Worm (Caenorhabditis elegans): ENCODE data around the gene fut-8.

Gene fut-8

DNA sequence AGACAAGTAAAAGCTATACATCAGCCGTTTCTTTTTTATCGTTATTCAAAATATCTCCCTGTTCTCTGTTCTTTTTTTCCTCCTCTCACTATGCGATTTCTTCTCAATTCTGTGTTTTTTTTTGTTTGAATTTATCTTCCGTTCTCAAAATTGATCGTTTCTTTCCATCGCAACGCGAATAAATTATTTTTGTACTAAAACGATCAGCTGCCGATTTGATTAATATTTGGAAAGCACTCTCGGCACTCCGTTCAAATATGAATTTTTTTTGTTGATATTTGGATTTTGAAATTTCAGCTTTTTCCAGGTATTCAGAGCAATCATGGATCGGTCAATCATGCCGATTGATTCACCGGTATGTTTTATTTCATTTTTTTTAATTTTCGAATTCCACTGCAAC is 47.1 kb downstream of the fut-8 start, which contains the start of gene pst-1:
TSS of gene pst-1 (plus strand) at position 301 of the 400 bp plus-strand sequence.
- no peak for TF ChIP-seq nhr-28 (tag; optimal IDR thresholded peaks at IDR 0.05)
- TF ChIP-seq sptf-1 (tag; optimal IDR thresholded peaks at IDR 0.05): no peak
- TF ChIP-seq nhr-76 (tag; optimal IDR thresholded peaks at IDR 0.05): no peak
- TF ChIP-seq ztf-11 (tag; optimal IDR thresholded peaks at IDR 0.05): no peak
- no peak for TF ChIP-seq tbx-8 (GFP tag; optimal IDR thresholded peaks at IDR 0.05)
- TF ChIP-seq mep-1 (tag; optimal IDR thresholded peaks at IDR 0.05): no peak
- TF ChIP-seq unc-39 (tag; optimal IDR thresholded peaks at IDR 0.05): no peak
- TF ChIP-seq lin-13 (tag; optimal IDR thresholded peaks at IDR 0.05): no peak
- no peak for TF ChIP-seq ceh-43 (GFP tag; optimal IDR thresholded peaks at IDR 0.05)
- TF ChIP-seq unc-62 (GFP tag; optimal IDR thresholded peaks at IDR 0.05): no peak
- no peak for TF ChIP-seq nhr-12 (tag; optimal IDR thresholded peaks at IDR 0.05)
- no peak for TF ChIP-seq ceh-39 (tag; optimal IDR thresholded peaks at IDR 0.05)
- no peak for TF ChIP-seq ceh-83 (GFP tag; optimal IDR thresholded peaks at IDR 0.05)
- TF ChIP-seq pha-4 (tag; optimal IDR thresholded peaks at IDR 0.05): no peak

DNA sequence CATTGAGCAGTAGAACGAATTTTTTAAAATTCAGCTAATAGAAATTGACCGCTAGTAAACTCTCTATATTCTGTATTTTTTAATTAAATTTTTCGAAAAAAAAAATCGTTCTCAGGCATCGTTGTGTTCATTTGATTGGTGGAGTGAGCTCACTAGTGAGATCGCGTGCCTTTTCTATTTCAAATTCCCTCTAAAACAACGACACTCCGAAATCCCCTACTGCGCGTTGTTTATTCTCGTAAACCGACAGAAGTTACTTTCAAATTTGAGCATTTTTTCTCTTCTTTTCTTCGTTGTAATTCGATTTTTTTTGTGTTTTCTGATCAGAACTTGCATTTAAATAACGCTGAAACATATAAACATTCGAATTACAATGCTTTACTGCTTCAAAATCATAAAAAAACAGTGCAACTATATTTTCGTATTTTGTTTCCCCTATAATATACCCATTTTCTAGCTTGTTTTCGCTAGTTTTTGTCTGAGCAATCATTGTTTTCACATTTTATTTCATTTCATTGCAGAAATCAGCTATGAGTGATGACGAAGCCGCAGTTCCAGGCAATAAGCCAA is 50.7 kb downstream of the fut-8 start, which contains the start of gene syf-3:
TSS of gene syf-3 (plus strand) at position 520 of the 570 bp plus-strand sequence.
- TF ChIP-seq sem-2 (GFP tag; optimal IDR thresholded peaks at IDR 0.05) (no peak), ham-2 (GFP tag; optimal IDR thresholded peaks at IDR 0.05) (no peak), lsy-2 (tag; optimal IDR thresholded peaks at IDR 0.05) (peak; percentile 33), ces-1 (GFP tag; optimal IDR thresholded peaks at IDR 0.05) (peak; percentile 41), pha-4 (tag; optimal IDR thresholded peaks at IDR 0.05) (peak; percentile 15), blmp-1 (tag; optimal IDR thresholded peaks at IDR 0.05) (peak; percentile 6)

Data from whole organism, mixed stage, embryonic.